Worm (Caenorhabditis elegans): ENCODE data around the gene cpsf-3.

DNA sequence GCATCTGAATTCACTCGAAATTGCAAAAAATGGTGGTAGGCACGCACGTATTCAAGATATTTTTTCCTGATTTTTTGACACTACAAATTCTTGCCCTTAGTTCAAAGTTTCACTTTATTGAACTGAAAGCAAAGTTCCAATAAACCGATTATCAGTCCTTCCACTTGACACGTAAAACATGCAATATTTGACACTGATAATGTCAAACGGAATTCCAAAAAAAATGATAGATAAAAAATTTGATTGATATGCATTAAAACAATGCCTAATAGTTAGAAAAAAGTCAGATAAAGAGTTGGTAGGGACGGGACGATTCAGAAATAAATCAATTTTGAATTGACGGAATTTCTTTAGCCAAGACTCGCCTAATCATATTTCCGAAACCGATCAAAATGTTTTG, 44.4 kb upstream of the cpsf-3 start:
- TF ChIP-seq nhr-28 (tag; optimal IDR thresholded peaks at IDR 0.05) (no peak), lin-32 (GFP tag; optimal IDR thresholded peaks at IDR 0.05) (no peak), lsy-2 (tag; optimal IDR thresholded peaks at IDR 0.05) (no peak), nhr-237 (tag; optimal IDR thresholded peaks at IDR 0.05) (no peak), elt-1 (tag; optimal IDR thresholded peaks at IDR 0.05; ENCODE audit: borderline replicate concordance, insufficient read depth) (no peak), tbx-8 (GFP tag; optimal IDR thresholded peaks at IDR 0.05) (no peak), lin-13 (tag; optimal IDR thresholded peaks at IDR 0.05) (no peak), unc-62 (GFP tag; optimal IDR thresholded peaks at IDR 0.05) (no peak), snpc-4 (tag; optimal IDR thresholded peaks at IDR 0.05) (no peak), ztf-11 (tag; optimal IDR thresholded peaks at IDR 0.05) (no peak), nhr-2 (tag; optimal IDR thresholded peaks at IDR 0.05) (no peak), blmp-1 (tag; optimal IDR thresholded peaks at IDR 0.05) (no peak), ceh-39 (tag; optimal IDR thresholded peaks at IDR 0.05) (no peak)

Measured in whole organism, mixed stage, embryonic.